Fruit fly (Drosophila melanogaster): Measurements from ENCODE around the gene CG17928.
A peak's percentile ranks its signal among the peaks of the same experiment; 100 is the strongest.

The CG17928 gene

DNA sequence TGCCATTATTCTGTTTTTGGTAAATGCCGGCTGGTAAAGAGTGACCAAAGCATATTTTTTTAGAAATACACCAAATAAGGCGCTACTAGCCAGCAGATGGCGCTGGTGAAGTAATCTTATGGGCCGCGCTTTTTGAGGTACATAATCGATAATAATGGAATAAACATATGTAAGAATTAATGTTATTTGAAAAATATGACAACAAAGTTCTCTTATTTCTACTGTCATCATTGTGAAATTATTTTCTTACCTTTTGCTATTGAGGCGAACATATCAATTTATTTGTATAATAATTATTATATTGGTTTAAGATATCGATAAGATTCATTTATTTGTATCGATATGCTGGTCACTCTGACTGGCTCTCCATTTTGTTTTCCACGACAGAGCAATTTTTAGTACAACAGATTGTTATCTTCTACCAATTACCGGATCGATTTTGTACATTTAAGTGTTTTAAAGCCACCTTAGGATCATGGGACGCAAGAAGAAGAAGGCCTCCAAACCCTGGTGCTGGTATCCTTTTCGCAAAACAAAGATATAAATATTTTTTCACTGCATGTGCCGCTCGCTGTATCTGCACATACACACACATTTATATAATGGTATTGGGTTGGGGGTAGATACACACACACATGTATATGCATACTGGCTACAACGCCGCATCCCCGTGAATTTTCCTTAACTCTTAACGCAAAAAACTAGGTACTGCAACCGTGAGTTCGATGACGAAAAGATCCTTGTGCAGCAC, 48.1 kb upstream of the CG17928 start, which contains the start of the genes LSm7 and BuGZ (continued):
- peak; percentile 65 for TF ChIP-seq pzg (GFP tag; optimal IDR thresholded peaks at IDR 0.05)
- TF ChIP-seq Med (GFP tag) = peak; percentile 90
- no peak for TF ChIP-seq Gsc (GFP tag; IDR thresholded peaks at IDR 0.05)
- TF ChIP-seq CG15269 (tag; optimal IDR thresholded peaks at IDR 0.05) = no peak
- peak; percentile 70; the same call in 1 of the 2 replicates for TF ChIP-seq onecut (GFP tag; IDR thresholded peaks at IDR 0.05)
- peak; percentile 55 for TF ChIP-seq CG10979 (tag; optimal IDR thresholded peaks at IDR 0.05)
- TF ChIP-seq CG13287 (GFP tag; IDR thresholded peaks at IDR 0.05; ENCODE audit: partially characterized antibody) = peak; percentile 73
- no peak for TF ChIP-seq en (GFP tag; optimal IDR thresholded peaks at IDR 0.05)
- no peak for TF ChIP-seq pfk (GFP tag; optimal IDR thresholded peaks at IDR 0.05)
- peak in 1 of 2 experiments; percentile 42 for TF ChIP-seq insv (GFP tag; optimal IDR thresholded peaks at IDR 0.05)
- peak; percentile 86 for TF ChIP-seq stwl (tag; optimal IDR thresholded peaks at IDR 0.05)
- TF ChIP-seq Fer1 (GFP tag; optimal IDR thresholded peaks at IDR 0.05) = peak; percentile 21
- peak; percentile 42; the same call in 2 of the 3 replicates for TF ChIP-seq CG34224 (GFP tag; IDR thresholded peaks at IDR 0.05; ENCODE audit: partially characterized antibody)
- peak; percentile 70 for TF ChIP-seq nmo (GFP tag; optimal IDR thresholded peaks at IDR 0.05)
- TF ChIP-seq CG17829 (tag; optimal IDR thresholded peaks at IDR 0.05) = peak; percentile 60
- TF ChIP-seq dpn (GFP tag; optimal IDR thresholded peaks at IDR 0.05) = peak; percentile 35 to 48
- TF ChIP-seq CG33557 (GFP tag; optimal IDR thresholded peaks at IDR 0.05) = peak; percentile 42
- peak; percentile 74 for TF ChIP-seq MBD-R2 (GFP tag; IDR thresholded peaks at IDR 0.05)
- peak; percentile 19 for TF ChIP-seq CG6765 (GFP tag; optimal IDR thresholded peaks at IDR 0.05)
- TF ChIP-seq phol (tag; optimal IDR thresholded peaks at IDR 0.05) = peak; percentile 99

dm6 chr2L:16747145-16747544, 44.2 kb upstream of the CG17928 start:
- TF ChIP-seq CG31224 (GFP tag; IDR thresholded peaks at IDR 0.05) = no peak
- no peak for TF ChIP-seq Hr51 (GFP tag; optimal IDR thresholded peaks at IDR 0.05)
- TF ChIP-seq Oli (tag; optimal IDR thresholded peaks at IDR 0.05) = no peak
- TF ChIP-seq stwl (tag; optimal IDR thresholded peaks at IDR 0.05) = peak; percentile 95
- TF ChIP-seq H2.0 (GFP tag; IDR thresholded peaks at IDR 0.05) = no peak
- no peak for TF ChIP-seq Gug (GFP tag; IDR thresholded peaks at IDR 0.05)
- no peak for TF ChIP-seq Hey (tag; optimal IDR thresholded peaks at IDR 0.05)
- no peak for TF ChIP-seq gsb (GFP tag; IDR thresholded peaks at IDR 0.05)
- TF ChIP-seq shn (GFP tag; optimal IDR thresholded peaks at IDR 0.05) = no peak
- no peak for TF ChIP-seq Ada2b (GFP tag; IDR thresholded peaks at IDR 0.05)
- 0 out of 3 replicates have a peak, but pooled peaks have one; percentile 42 for TF ChIP-seq CG6791 (GFP tag; IDR thresholded peaks at IDR 0.05; ENCODE audit: partially characterized antibody)
- no peak for TF ChIP-seq CG2129 (GFP tag; IDR thresholded peaks at IDR 0.05; ENCODE audit: partially characterized antibody)
- no peak for TF ChIP-seq CG12236 (GFP tag; optimal IDR thresholded peaks at IDR 0.05)
- no peak for TF ChIP-seq CG33213 (GFP tag; optimal IDR thresholded peaks at IDR 0.05)
- no peak for TF ChIP-seq CG4854 (GFP tag; optimal IDR thresholded peaks at IDR 0.05)
- TF ChIP-seq CG10267 (tag; optimal IDR thresholded peaks at IDR 0.05) = peak; percentile 17
- peak; percentile 33 for TF ChIP-seq CG8290 (GFP tag; optimal IDR thresholded peaks at IDR 0.05)
- TF ChIP-seq CG8290 (tag; optimal IDR thresholded peaks at IDR 0.05) = no peak
- TF ChIP-seq BtbVII (GFP tag; optimal IDR thresholded peaks at IDR 0.05) = no peak
- no peak for TF ChIP-seq CG11456 (GFP tag; IDR thresholded peaks at IDR 0.05)
- no peak for TF ChIP-seq CG10366 (GFP tag; IDR thresholded peaks at IDR 0.05)
